Worm (Caenorhabditis elegans): ENCODE results near the gene C01G10.10.

C01G10.10 gene

ce11 chrV:15059534-15059933, 22.7 kb downstream of the C01G10.10 start, which contains the start of the genes mcm-3 and C25D7.15:
Gene mcm-3 (minus strand): TSS chrV:15059599.
Gene C25D7.15 (plus strand): TSS chrV:15059808.
- no peak for TF ChIP-seq pes-1 (GFP tag; IDR thresholded peaks at IDR 0.05)
- TF ChIP-seq hmbx-1 (tag; optimal IDR thresholded peaks at IDR 0.05): no peak
- TF ChIP-seq ama-1 (optimal IDR thresholded peaks at IDR 0.05): no peak
- no peak for TF ChIP-seq aly-1 (tag; optimal IDR thresholded peaks at IDR 0.05)
- no peak for TF ChIP-seq tra-4 (tag; optimal IDR thresholded peaks at IDR 0.05)
- no peak for TF ChIP-seq ets-7 (tag; optimal IDR thresholded peaks at IDR 0.05)
- no peak for TF ChIP-seq F13C5.2 (tag; optimal IDR thresholded peaks at IDR 0.05)
- no peak for TF ChIP-seq ceh-36 (tag; optimal IDR thresholded peaks at IDR 0.05)
- no peak for TF ChIP-seq hmg-4 (GFP tag; optimal IDR thresholded peaks at IDR 0.05)
- TF ChIP-seq hnd-1 (tag; optimal IDR thresholded peaks at IDR 0.05): no peak
- no peak for TF ChIP-seq flt-1 (GFP tag; IDR thresholded peaks at IDR 0.05)
- no peak for TF ChIP-seq ceh-13 (GFP tag; optimal IDR thresholded peaks at IDR 0.05)
- TF ChIP-seq scrt-1 (GFP tag; IDR thresholded peaks at IDR 0.05): no peak
- no peak for TF ChIP-seq B0310.2 (tag; optimal IDR thresholded peaks at IDR 0.05)
- TF ChIP-seq sea-1 (GFP tag; conservative IDR thresholded peaks at IDR 0.05): no peak
- no peak for TF ChIP-seq tbx-11 (GFP tag; IDR thresholded peaks at IDR 0.05)

- TF ChIP-seq scrt-1 (GFP tag; IDR thresholded peaks at IDR 0.05) (no peak), tra-4 (tag; optimal IDR thresholded peaks at IDR 0.05) (no peak), hmbx-1 (tag; optimal IDR thresholded peaks at IDR 0.05) (no peak), hnd-1 (tag; optimal IDR thresholded peaks at IDR 0.05) (no peak), hmg-4 (GFP tag; optimal IDR thresholded peaks at IDR 0.05) (no peak), ceh-13 (GFP tag; optimal IDR thresholded peaks at IDR 0.05) (no peak), ama-1 (optimal IDR thresholded peaks at IDR 0.05) (no peak), pes-1 (GFP tag; IDR thresholded peaks at IDR 0.05) (no peak), tbx-37 (GFP tag; conservative IDR thresholded peaks at IDR 0.05) (no peak), sea-1 (GFP tag; conservative IDR thresholded peaks at IDR 0.05) (no peak), aly-1 (tag; optimal IDR thresholded peaks at IDR 0.05) (no peak), F13C5.2 (tag; optimal IDR thresholded peaks at IDR 0.05) (no peak), B0310.2 (tag; optimal IDR thresholded peaks at IDR 0.05) (no peak), ets-7 (tag; optimal IDR thresholded peaks at IDR 0.05) (no peak), tbx-11 (GFP tag; IDR thresholded peaks at IDR 0.05) (no peak), flt-1 (GFP tag; IDR thresholded peaks at IDR 0.05) (no peak), ceh-36 (tag; optimal IDR thresholded peaks at IDR 0.05) (no peak)
Measured at ce11 chrV:15058965-15059364, 23.3 kb downstream of the C01G10.10 start.

ce11 chrV:15058423-15058822, 23.8 kb downstream of the C01G10.10 start:
- TF ChIP-seq flt-1 (GFP tag; IDR thresholded peaks at IDR 0.05) (no peak), tra-4 (tag; optimal IDR thresholded peaks at IDR 0.05) (no peak), tbx-11 (GFP tag; IDR thresholded peaks at IDR 0.05) (no peak), hnd-1 (tag; optimal IDR thresholded peaks at IDR 0.05) (no peak), pes-1 (GFP tag; IDR thresholded peaks at IDR 0.05) (no peak), ceh-13 (GFP tag; optimal IDR thresholded peaks at IDR 0.05) (no peak), tbx-37 (GFP tag; conservative IDR thresholded peaks at IDR 0.05) (no peak), hmg-4 (GFP tag; optimal IDR thresholded peaks at IDR 0.05) (no peak), aly-1 (tag; optimal IDR thresholded peaks at IDR 0.05) (no peak), ama-1 (optimal IDR thresholded peaks at IDR 0.05) (no peak), B0310.2 (tag; optimal IDR thresholded peaks at IDR 0.05) (no peak), hmbx-1 (tag; optimal IDR thresholded peaks at IDR 0.05) (no peak), ceh-36 (tag; optimal IDR thresholded peaks at IDR 0.05) (no peak), ets-7 (tag; optimal IDR thresholded peaks at IDR 0.05) (no peak), scrt-1 (GFP tag; IDR thresholded peaks at IDR 0.05) (no peak)

ce11 chrV:15057724-15058123, 24.5 kb downstream of the C01G10.10 start:
- TF ChIP-seq hmbx-1 (tag; optimal IDR thresholded peaks at IDR 0.05): no peak
- no peak for TF ChIP-seq sea-1 (GFP tag; conservative IDR thresholded peaks at IDR 0.05)
- no peak for TF ChIP-seq pes-1 (GFP tag; IDR thresholded peaks at IDR 0.05)
- TF ChIP-seq flt-1 (GFP tag; IDR thresholded peaks at IDR 0.05): no peak
- TF ChIP-seq F13C5.2 (tag; optimal IDR thresholded peaks at IDR 0.05): no peak
- no peak for TF ChIP-seq ets-7 (tag; optimal IDR thresholded peaks at IDR 0.05)
- TF ChIP-seq ama-1 (optimal IDR thresholded peaks at IDR 0.05): no peak
- TF ChIP-seq scrt-1 (GFP tag; IDR thresholded peaks at IDR 0.05): no peak
- TF ChIP-seq B0310.2 (tag; optimal IDR thresholded peaks at IDR 0.05): no peak
- no peak for TF ChIP-seq hnd-1 (tag; optimal IDR thresholded peaks at IDR 0.05)
- no peak for TF ChIP-seq tbx-37 (GFP tag; conservative IDR thresholded peaks at IDR 0.05)
- no peak for TF ChIP-seq aly-1 (tag; optimal IDR thresholded peaks at IDR 0.05)
- TF ChIP-seq hmg-4 (GFP tag; optimal IDR thresholded peaks at IDR 0.05): no peak
- no peak for TF ChIP-seq tra-4 (tag; optimal IDR thresholded peaks at IDR 0.05)

ce11 chrV:15056346-15056839, 25.8 kb downstream of the C01G10.10 start:
- TF ChIP-seq scrt-1 (GFP tag; IDR thresholded peaks at IDR 0.05) (no peak), tra-4 (tag; optimal IDR thresholded peaks at IDR 0.05) (no peak), ama-1 (optimal IDR thresholded peaks at IDR 0.05) (no peak), tbx-11 (GFP tag; IDR thresholded peaks at IDR 0.05) (no peak), B0310.2 (tag; optimal IDR thresholded peaks at IDR 0.05) (no peak), sea-1 (GFP tag; conservative IDR thresholded peaks at IDR 0.05) (no peak; the same call in 1 of the 2 replicates), tbx-37 (GFP tag; conservative IDR thresholded peaks at IDR 0.05) (no peak), hmg-4 (GFP tag; optimal IDR thresholded peaks at IDR 0.05) (no peak), hnd-1 (tag; optimal IDR thresholded peaks at IDR 0.05) (no peak), flt-1 (GFP tag; IDR thresholded peaks at IDR 0.05) (no peak), aly-1 (tag; optimal IDR thresholded peaks at IDR 0.05) (no peak), pes-1 (GFP tag; IDR thresholded peaks at IDR 0.05) (no peak), F13C5.2 (tag; optimal IDR thresholded peaks at IDR 0.05) (no peak)

- TF ChIP-seq pes-1 (GFP tag; IDR thresholded peaks at IDR 0.05): no peak
- no peak for TF ChIP-seq hmbx-1 (tag; optimal IDR thresholded peaks at IDR 0.05)
- TF ChIP-seq tbx-37 (GFP tag; conservative IDR thresholded peaks at IDR 0.05): no peak
- TF ChIP-seq ceh-36 (tag; optimal IDR thresholded peaks at IDR 0.05): no peak
- no peak for TF ChIP-seq hmg-4 (GFP tag; optimal IDR thresholded peaks at IDR 0.05)
- TF ChIP-seq hnd-1 (tag; optimal IDR thresholded peaks at IDR 0.05): no peak
- TF ChIP-seq ets-7 (tag; optimal IDR thresholded peaks at IDR 0.05): no peak
- TF ChIP-seq ceh-13 (GFP tag; optimal IDR thresholded peaks at IDR 0.05): no peak
- TF ChIP-seq tra-4 (tag; optimal IDR thresholded peaks at IDR 0.05): no peak
- TF ChIP-seq ama-1 (optimal IDR thresholded peaks at IDR 0.05): no peak
- no peak for TF ChIP-seq F13C5.2 (tag; optimal IDR thresholded peaks at IDR 0.05)
- TF ChIP-seq B0310.2 (tag; optimal IDR thresholded peaks at IDR 0.05): no peak
- TF ChIP-seq scrt-1 (GFP tag; IDR thresholded peaks at IDR 0.05): no peak
- no peak for TF ChIP-seq tbx-11 (GFP tag; IDR thresholded peaks at IDR 0.05)
- TF ChIP-seq aly-1 (tag; optimal IDR thresholded peaks at IDR 0.05): no peak
- TF ChIP-seq flt-1 (GFP tag; IDR thresholded peaks at IDR 0.05): no peak
Measured at ce11 chrV:15055873-15056272, 26.4 kb downstream of the C01G10.10 start, which contains the start of gene C25D7.16. Gene C25D7.16 (plus strand): TSS chrV:15056173.
